Fruit fly (Drosophila melanogaster): Measurements from ENCODE around the gene CG4281.

Gene CG4281

DNA sequence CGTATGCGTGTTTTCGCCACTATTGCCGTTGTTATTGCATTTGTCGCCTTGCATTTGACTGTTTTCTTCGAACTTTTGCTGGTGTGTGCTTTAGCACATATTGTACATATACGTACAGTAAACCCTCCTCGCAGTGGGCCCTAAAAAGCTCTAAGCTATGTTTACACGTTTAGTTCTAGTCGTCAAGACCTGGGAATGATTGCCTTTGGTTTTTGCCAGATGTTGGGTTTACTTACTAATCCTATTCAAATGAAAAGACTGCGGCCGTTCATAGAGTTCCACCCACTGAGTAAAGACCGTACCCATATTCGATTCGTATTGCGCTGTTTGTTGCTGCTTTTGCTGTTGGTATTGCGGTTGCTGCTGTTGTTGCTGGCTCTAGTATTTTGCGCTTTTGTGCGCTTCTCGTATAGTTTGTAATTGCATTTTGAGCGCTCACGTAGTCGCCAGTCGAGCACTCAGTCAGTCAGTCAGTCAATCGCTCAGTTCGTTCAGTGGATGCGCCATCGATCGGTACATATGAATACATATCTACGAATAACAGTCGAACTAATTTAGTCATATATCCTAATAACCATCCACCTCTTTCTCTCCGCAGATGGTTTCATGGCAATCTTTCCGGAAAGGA is 43.0 kb upstream of the CG4281 start:
- no peak for TF ChIP-seq Hand (GFP tag; optimal IDR thresholded peaks at IDR 0.05)
- TF ChIP-seq CG17912 (GFP tag; optimal IDR thresholded peaks at IDR 0.05): no peak
- TF ChIP-seq CG11695 (GFP tag; IDR thresholded peaks at IDR 0.05): no peak
- no peak for TF ChIP-seq fru (optimal IDR thresholded peaks at IDR 0.05)
- no peak for TF ChIP-seq Doc2 (GFP tag; IDR thresholded peaks at IDR 0.05)
- no peak for TF ChIP-seq CG4617 (GFP tag; optimal IDR thresholded peaks at IDR 0.05; ENCODE audit: borderline replicate concordance)
- TF ChIP-seq Med (GFP tag): no peak
- TF ChIP-seq Xbp1 (GFP tag; optimal IDR thresholded peaks at IDR 0.05): peak; percentile 3
- TF ChIP-seq Antp (GFP tag; optimal IDR thresholded peaks at IDR 0.05): no peak
- no peak for TF ChIP-seq ATbp (GFP tag; optimal IDR thresholded peaks at IDR 0.05)
- TF ChIP-seq CG17802 (tag; optimal IDR thresholded peaks at IDR 0.05): no peak
- no peak for TF ChIP-seq CG14014 (GFP tag; IDR thresholded peaks at IDR 0.05)
- no peak for TF ChIP-seq gfzf (GFP tag; optimal IDR thresholded peaks at IDR 0.05)
- TF ChIP-seq CG33557 (GFP tag; optimal IDR thresholded peaks at IDR 0.05): no peak
- TF ChIP-seq CG31365 (tag; optimal IDR thresholded peaks at IDR 0.05): no peak
- no peak for TF ChIP-seq trh (GFP tag; optimal IDR thresholded peaks at IDR 0.05)
- no peak for TF ChIP-seq CG18262 (tag; optimal IDR thresholded peaks at IDR 0.05)
- no peak for TF ChIP-seq pum (GFP tag; optimal IDR thresholded peaks at IDR 0.05)
- TF ChIP-seq CG8281 (tag; optimal IDR thresholded peaks at IDR 0.05): peak; percentile 65
- TF ChIP-seq Atf-2 (GFP tag; optimal IDR thresholded peaks at IDR 0.05): no peak
- TF ChIP-seq row (GFP tag; IDR thresholded peaks at IDR 0.05): peak; percentile 43; the same call in 2 of the 3 replicates
- no peak for TF ChIP-seq CG11085 (GFP tag; IDR thresholded peaks at IDR 0.05)
- no peak for TF ChIP-seq CG43689 (GFP tag; IDR thresholded peaks at IDR 0.05)
- peak; percentile 31; the same call in 1 of the 2 replicates for TF ChIP-seq Ptx1 (GFP tag; IDR thresholded peaks at IDR 0.05)
- 0 out of 2 replicates have a peak, but pooled peaks have one; percentile 12 for TF ChIP-seq CG9932 (GFP tag; IDR thresholded peaks at IDR 0.05)
- TF ChIP-seq Six4 (GFP tag; optimal IDR thresholded peaks at IDR 0.05): no peak
- peak; percentile 60 for TF ChIP-seq grau (tag; optimal IDR thresholded peaks at IDR 0.05)
- no peak for TF ChIP-seq CG12104 (GFP tag; optimal IDR thresholded peaks at IDR 0.05)
- TF ChIP-seq CG14441 (GFP tag; IDR thresholded peaks at IDR 0.05): peak; percentile 27; the same call in 1 of the 2 replicates
- TF ChIP-seq Sin3A (optimal IDR thresholded peaks at IDR 0.05): no peak
- TF ChIP-seq fd96Cb (tag; optimal IDR thresholded peaks at IDR 0.05): no peak
- TF ChIP-seq ara (GFP tag; IDR thresholded peaks at IDR 0.05): no peak
- TF ChIP-seq h (optimal IDR thresholded peaks at IDR 0.05): no peak
- TF ChIP-seq br (optimal IDR thresholded peaks at IDR 0.05): no peak
- TF ChIP-seq E2f1 (GFP tag; IDR thresholded peaks at IDR 0.05): 0 out of 2 replicates have a peak, but pooled peaks have one; percentile 7
- no peak for TF ChIP-seq jumu (GFP tag; optimal IDR thresholded peaks at IDR 0.05)
- TF ChIP-seq ttk (GFP tag; IDR thresholded peaks at IDR 0.05): no peak
- no peak for TF ChIP-seq az2 (GFP tag; optimal IDR thresholded peaks at IDR 0.05)
- peak; percentile 91 for TF ChIP-seq Drgx (GFP tag; IDR thresholded peaks at IDR 0.05)
- 0 out of 2 replicates have a peak, but pooled peaks have one; percentile 19 for TF ChIP-seq lmd (GFP tag; IDR thresholded peaks at IDR 0.05)
- no peak for TF ChIP-seq ERR (GFP tag; optimal IDR thresholded peaks at IDR 0.05)
- TF ChIP-seq ftz-f1 (GFP tag; optimal IDR thresholded peaks at IDR 0.05): no peak
- TF ChIP-seq vvl (GFP tag; IDR thresholded peaks at IDR 0.05): 0 out of 2 replicates have a peak, but pooled peaks have one; percentile 38
- no peak for TF ChIP-seq gem (tag; optimal IDR thresholded peaks at IDR 0.05)
- no peak for TF ChIP-seq esg (GFP tag; conservative IDR thresholded peaks at IDR 0.05)
- no peak for TF ChIP-seq CG11398 (GFP tag; optimal IDR thresholded peaks at IDR 0.05)
- peak; percentile 7 for TF ChIP-seq CG17359 (tag; optimal IDR thresholded peaks at IDR 0.05)
- TF ChIP-seq dysf (GFP tag; IDR thresholded peaks at IDR 0.05): peak; percentile 31; the same call in 1 of the 3 replicates
- no peak for TF ChIP-seq CG4424 (GFP tag; optimal IDR thresholded peaks at IDR 0.05)
- no peak for TF ChIP-seq fd64A (GFP tag; optimal IDR thresholded peaks at IDR 0.05)
- TF ChIP-seq mld (GFP tag; IDR thresholded peaks at IDR 0.05; ENCODE audit: partially characterized antibody): no peak
